Fruit fly (Drosophila melanogaster): Measurements from ENCODE around the gene Smyd5.

DNA sequence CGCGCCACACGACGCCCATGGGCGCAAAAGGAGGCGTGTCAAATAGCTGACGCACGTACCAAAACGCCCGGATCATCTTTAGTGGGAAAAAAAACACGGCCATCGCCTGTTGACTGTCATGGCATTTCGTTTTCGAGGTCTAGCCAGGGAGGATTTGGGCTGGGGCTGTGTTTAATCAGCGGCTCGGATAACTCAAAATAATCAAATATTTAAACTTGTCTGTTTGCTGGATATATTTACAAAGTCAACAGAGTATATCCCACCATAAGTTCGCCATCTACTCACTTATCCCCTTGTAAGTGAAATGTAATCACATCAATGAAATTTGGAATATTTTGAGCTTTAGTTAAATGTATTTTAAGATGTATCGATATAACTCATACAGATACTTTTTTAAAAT lies 42.2 kb upstream of the Smyd5 start:
- no peak for TF ChIP-seq HLH106 (tag; optimal IDR thresholded peaks at IDR 0.05)
- no peak for TF ChIP-seq CrebA (GFP tag; optimal IDR thresholded peaks at IDR 0.05; ENCODE audit: borderline replicate concordance)
- TF ChIP-seq Mio (GFP tag; optimal IDR thresholded peaks at IDR 0.05), result no peak
- TF ChIP-seq psq (GFP tag; optimal IDR thresholded peaks at IDR 0.05), result no peak
- TF ChIP-seq Hr83 (GFP tag; optimal IDR thresholded peaks at IDR 0.05; ENCODE audit: poor library complexity, severe bottlenecking), result peak; percentile 86
- TF ChIP-seq Vsx2 (GFP tag; optimal IDR thresholded peaks at IDR 0.05; ENCODE audit: partially characterized antibody), result no peak
- no peak for TF ChIP-seq GATAd (GFP tag; optimal IDR thresholded peaks at IDR 0.05)
- no peak for TF ChIP-seq lola (GFP tag; optimal IDR thresholded peaks at IDR 0.05)
- TF ChIP-seq OdsH (GFP tag; optimal IDR thresholded peaks at IDR 0.05), result peak; percentile 50
- no peak for TF ChIP-seq sv (GFP tag; optimal IDR thresholded peaks at IDR 0.05)
- peak; percentile 76 for TF ChIP-seq h (GFP tag; optimal IDR thresholded peaks at IDR 0.05)
